Fruit fly (Drosophila melanogaster): Measurements from ENCODE around the gene exex.

exex gene

dm6 chr3L:7903489-7904150 is 44.4 kb upstream of the exex start (continued):
- TF ChIP-seq NfI (GFP tag; optimal IDR thresholded peaks at IDR 0.05) (peak; percentile 76), Ravus (GFP tag; IDR thresholded peaks at IDR 0.05) (no peak; the same call in 1 of the 2 replicates), zen (tag; optimal IDR thresholded peaks at IDR 0.05) (peak; percentile 67), PHDP (tag; optimal IDR thresholded peaks at IDR 0.05) (peak; percentile 90), CG32772 (GFP tag; IDR thresholded peaks at IDR 0.05) (peak; percentile 88), lola (GFP tag; optimal IDR thresholded peaks at IDR 0.05) (peak in 1 of 3 experiments; percentile 89), Ets65A (GFP tag) (peak; percentile 12), tap (tag; optimal IDR thresholded peaks at IDR 0.05) (peak; percentile 88), dati (GFP tag; IDR thresholded peaks at IDR 0.05) (peak; percentile 73; the same call in 1 of the 2 replicates), CG13296 (GFP tag; optimal IDR thresholded peaks at IDR 0.05) (peak; percentile 58), her (GFP tag; optimal IDR thresholded peaks at IDR 0.05) (peak; percentile 63), CG2678 (tag; optimal IDR thresholded peaks at IDR 0.05) (peak; percentile 92), psq (GFP tag; optimal IDR thresholded peaks at IDR 0.05) (peak; percentile 64), pan (optimal IDR thresholded peaks at IDR 0.05) (no peak), pan (GFP tag; optimal IDR thresholded peaks at IDR 0.05 in 1 of 2, IDR thresholded peaks at IDR 0.05 in 1 of 2) (peak in 1 of 2 experiments; percentile 76), otp (GFP tag; IDR thresholded peaks at IDR 0.05) (peak; percentile 89), odd (GFP tag; optimal IDR thresholded peaks at IDR 0.05) (peak; percentile 63), cg (GFP tag; optimal IDR thresholded peaks at IDR 0.05) (no peak), scrt (GFP tag; optimal IDR thresholded peaks at IDR 0.05) (peak; percentile 70), Aef1 (GFP tag; IDR thresholded peaks at IDR 0.05) (peak; percentile 70), Sox100B (GFP tag; optimal IDR thresholded peaks at IDR 0.05) (peak; percentile 85), BEAF-32 (GFP tag; optimal IDR thresholded peaks at IDR 0.05) (no peak), Hsf (GFP tag; optimal IDR thresholded peaks at IDR 0.05) (peak; percentile 81), pb (GFP tag; optimal IDR thresholded peaks at IDR 0.05) (peak; percentile 64), CG18599 (GFP tag; optimal IDR thresholded peaks at IDR 0.05) (peak; percentile 79), GATAe (GFP tag; conservative IDR thresholded peaks at IDR 0.05) (0 out of 2 replicates have a peak, but pooled peaks have one; percentile 25), tx (GFP tag; optimal IDR thresholded peaks at IDR 0.05) (peak; percentile 79), Dip2 (GFP tag; IDR thresholded peaks at IDR 0.05) (no peak), CG6254 (GFP tag; optimal IDR thresholded peaks at IDR 0.05) (peak; percentile 89), CG8388 (GFP tag; optimal IDR thresholded peaks at IDR 0.05) (peak; percentile 87), CG6689 (GFP tag; IDR thresholded peaks at IDR 0.05) (peak; percentile 83), ttk (GFP tag; IDR thresholded peaks at IDR 0.05) (peak; percentile 88), eyg (GFP tag; optimal IDR thresholded peaks at IDR 0.05) (peak; percentile 72), CG17612 (GFP tag; IDR thresholded peaks at IDR 0.05) (peak; percentile 49; the same call in 1 of the 2 replicates), CG34376 (GFP tag; optimal IDR thresholded peaks at IDR 0.05) (no peak), CG1792 (GFP tag; optimal IDR thresholded peaks at IDR 0.05) (peak; percentile 77), Gsc (GFP tag; IDR thresholded peaks at IDR 0.05) (no peak), sna (GFP tag; IDR thresholded peaks at IDR 0.05; ENCODE audit: partially characterized antibody) (no peak), CG12659 (GFP tag; optimal IDR thresholded peaks at IDR 0.05) (peak; percentile 81), shn (GFP tag; optimal IDR thresholded peaks at IDR 0.05) (peak; percentile 63), CG3995 (GFP tag; optimal IDR thresholded peaks at IDR 0.05) (peak; percentile 34), CG14667 (GFP tag; IDR thresholded peaks at IDR 0.05) (peak; percentile 70), CG31224 (GFP tag; IDR thresholded peaks at IDR 0.05) (no peak; the same call in none of the 2 replicates), Dp (GFP tag; optimal IDR thresholded peaks at IDR 0.05) (no peak), oc (tag; optimal IDR thresholded peaks at IDR 0.05) (peak; percentile 92), Pdp1 (GFP tag; optimal IDR thresholded peaks at IDR 0.05) (peak; percentile 77 to 83), CG15601 (tag; optimal IDR thresholded peaks at IDR 0.05) (peak; percentile 94), lmd (GFP tag; IDR thresholded peaks at IDR 0.05) (peak; percentile 88), CG4282 (GFP tag; optimal IDR thresholded peaks at IDR 0.05) (peak; percentile 11)

Data from whole organism, embryonic.